Fruit fly (Drosophila melanogaster): ENCODE measurements around the gene nullo.

The nullo gene

DNA sequence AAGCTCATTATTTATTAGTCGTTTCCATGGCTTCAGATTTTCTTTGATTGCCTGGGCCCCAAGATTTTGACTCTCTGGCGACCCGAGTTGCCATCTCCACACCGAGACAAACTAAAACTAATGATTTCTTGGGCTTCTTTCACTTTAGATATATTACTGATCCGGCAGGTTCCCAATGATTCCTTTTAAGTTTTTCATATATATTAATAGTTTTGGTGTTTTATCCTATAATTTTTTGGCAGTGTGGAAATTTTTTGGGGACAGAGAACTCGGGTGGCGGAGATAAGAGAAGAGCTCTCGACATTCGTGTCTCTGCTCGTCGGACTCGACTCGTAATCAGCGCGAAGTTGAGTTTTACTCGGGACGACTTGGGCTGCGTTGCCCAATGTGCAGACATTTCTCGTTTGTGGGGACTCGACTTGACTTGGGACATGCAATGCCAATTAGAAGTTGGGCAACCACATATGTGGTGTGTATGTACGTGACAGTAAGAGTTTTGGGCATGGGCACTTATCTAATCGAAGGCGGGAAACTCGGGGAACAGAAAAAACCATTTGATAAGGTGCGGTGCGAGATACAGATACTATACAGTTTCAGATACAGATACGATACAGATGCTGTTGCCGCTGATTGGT is 48.0 kb upstream of the nullo start (continued):
- TF ChIP-seq peb (GFP tag; IDR thresholded peaks at IDR 0.05) (no peak), insv (GFP tag; optimal IDR thresholded peaks at IDR 0.05) (peak in 1 of 2 experiments; percentile 35), scrt (GFP tag; optimal IDR thresholded peaks at IDR 0.05) (peak; percentile 41), Mad (GFP tag; optimal IDR thresholded peaks at IDR 0.05) (no peak), Med (GFP tag) (peak; percentile 82), crp (GFP tag; optimal IDR thresholded peaks at IDR 0.05) (no peak), dysf (GFP tag; IDR thresholded peaks at IDR 0.05) (peak; percentile 75), fu2 (GFP tag; optimal IDR thresholded peaks at IDR 0.05) (no peak), eyg (GFP tag; optimal IDR thresholded peaks at IDR 0.05) (no peak), CG11695 (GFP tag; IDR thresholded peaks at IDR 0.05) (peak; percentile 55), CG1529 (GFP tag; optimal IDR thresholded peaks at IDR 0.05) (peak; percentile 34), Spps (tag; optimal IDR thresholded peaks at IDR 0.05) (peak; percentile 39), z (GFP tag; IDR thresholded peaks at IDR 0.05) (peak; percentile 11; the same call in 1 of the 3 replicates), CG17186 (GFP tag; optimal IDR thresholded peaks at IDR 0.05) (no peak), CG7839 (tag; optimal IDR thresholded peaks at IDR 0.05) (peak; percentile 70), CG9727 (GFP tag; optimal IDR thresholded peaks at IDR 0.05) (peak; percentile 53), tin (GFP tag; optimal IDR thresholded peaks at IDR 0.05) (no peak), CG16863 (GFP tag; optimal IDR thresholded peaks at IDR 0.05) (peak; percentile 12), CG12942 (GFP tag; optimal IDR thresholded peaks at IDR 0.05) (no peak), aop (GFP tag; IDR thresholded peaks at IDR 0.05) (no peak), wdn (GFP tag; IDR thresholded peaks at IDR 0.05) (no peak), esg (GFP tag; conservative IDR thresholded peaks at IDR 0.05) (no peak), en (GFP tag; optimal IDR thresholded peaks at IDR 0.05) (no peak), stc (GFP tag; IDR thresholded peaks at IDR 0.05) (0 out of 2 replicates have a peak, but pooled peaks have one; percentile 5), Sry-β (GFP tag; optimal IDR thresholded peaks at IDR 0.05) (no peak), E2f2 (GFP tag; IDR thresholded peaks at IDR 0.05) (no peak), Sin3A (optimal IDR thresholded peaks at IDR 0.05) (no peak), Doc3 (GFP tag; IDR thresholded peaks at IDR 0.05; ENCODE audit: partially characterized antibody) (no peak), Trl (optimal IDR thresholded peaks at IDR 0.05) (no peak), Trl (GFP tag; optimal IDR thresholded peaks at IDR 0.05) (no peak), Gug (GFP tag; IDR thresholded peaks at IDR 0.05) (0 out of 4 replicates have a peak, but pooled peaks have one; percentile 1), ham (GFP tag; IDR thresholded peaks at IDR 0.05) (no peak), CG10543 (GFP tag; optimal IDR thresholded peaks at IDR 0.05) (peak; percentile 35), Dll (GFP tag; IDR thresholded peaks at IDR 0.05; ENCODE audit: partially characterized antibody) (no peak), gem (tag; optimal IDR thresholded peaks at IDR 0.05) (peak; percentile 68), crol (GFP tag; IDR thresholded peaks at IDR 0.05) (no peak), Ada2b (GFP tag; IDR thresholded peaks at IDR 0.05) (peak; percentile 30; the same call in 1 of the 2 replicates), grau (tag; optimal IDR thresholded peaks at IDR 0.05) (peak; percentile 64), pita (GFP tag; optimal IDR thresholded peaks at IDR 0.05) (no peak), maf-S (GFP tag; optimal IDR thresholded peaks at IDR 0.05) (no peak), CG1603 (tag; optimal IDR thresholded peaks at IDR 0.05) (no peak), bbx (GFP tag; IDR thresholded peaks at IDR 0.05; ENCODE audit: partially characterized antibody) (no peak), CG8281 (tag; optimal IDR thresholded peaks at IDR 0.05) (no peak), chif (GFP tag; optimal IDR thresholded peaks at IDR 0.05) (no peak), knrl (GFP tag; IDR thresholded peaks at IDR 0.05; ENCODE audit: partially characterized antibody) (no peak), CG12236 (GFP tag; optimal IDR thresholded peaks at IDR 0.05) (no peak), Deaf1 (tag; optimal IDR thresholded peaks at IDR 0.05) (peak; percentile 94), run (tag; optimal IDR thresholded peaks at IDR 0.05) (no peak), CG11093 (GFP tag; IDR thresholded peaks at IDR 0.05) (no peak), ken (GFP tag; IDR thresholded peaks at IDR 0.05) (no peak), Rx (GFP tag; IDR thresholded peaks at IDR 0.05) (no peak)
